Worm (Caenorhabditis elegans): ENCODE data around the gene F10E7.9.

Gene F10E7.9

DNA sequence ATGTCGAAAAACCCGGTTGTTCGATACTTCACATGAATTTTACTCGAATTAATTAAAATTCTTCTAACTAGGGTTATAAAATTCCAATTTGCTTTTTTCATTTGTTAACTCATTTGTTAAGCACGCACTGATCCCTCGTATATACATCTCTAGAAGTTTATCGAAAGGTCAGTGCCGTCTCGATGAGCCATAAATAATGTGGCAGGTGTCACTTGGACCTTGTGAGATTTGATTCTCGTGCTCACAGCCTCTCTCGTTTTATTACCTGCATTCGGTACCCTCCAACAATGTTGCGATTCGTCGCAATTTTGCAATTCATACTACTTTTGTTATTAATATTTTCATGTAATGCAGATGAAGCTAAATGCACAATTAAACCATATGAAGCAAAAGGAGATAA is 6.5 kb upstream of the F10E7.9 start, which contains the start of gene spon-1:
Gene spon-1, plus strand, starts transcription at position 208 of the 400 bp plus-strand sequence.
- TF ChIP-seq unc-62 (GFP tag; optimal IDR thresholded peaks at IDR 0.05), result peak; percentile 54
- no peak for TF ChIP-seq ceh-39 (tag; optimal IDR thresholded peaks at IDR 0.05)
- peak; percentile 14 for TF ChIP-seq unc-120 (tag; optimal IDR thresholded peaks at IDR 0.05; ENCODE audit: poor library complexity, severe bottlenecking)
- TF ChIP-seq nhr-2 (tag; optimal IDR thresholded peaks at IDR 0.05), result peak; percentile 46
- no peak for TF ChIP-seq flh-1 (GFP tag; optimal IDR thresholded peaks at IDR 0.05)
- no peak for TF ChIP-seq tbx-8 (GFP tag; optimal IDR thresholded peaks at IDR 0.05)
- peak; percentile 73 for TF ChIP-seq hlh-1 (tag; optimal IDR thresholded peaks at IDR 0.05)
- no peak for TF ChIP-seq sptf-1 (tag; optimal IDR thresholded peaks at IDR 0.05)
- no peak for TF ChIP-seq sem-2 (GFP tag; optimal IDR thresholded peaks at IDR 0.05)

- TF ChIP-seq mep-1 (tag; optimal IDR thresholded peaks at IDR 0.05) (no peak), ces-1 (GFP tag; optimal IDR thresholded peaks at IDR 0.05) (no peak), nhr-76 (tag; optimal IDR thresholded peaks at IDR 0.05) (no peak)
Observed at ce11 chrII:7115638-7116037, 5.8 kb upstream of the F10E7.9 start, which contains the start of gene cutl-5. Gene cutl-5 (minus strand): TSS chrII:7115906.

ce11 chrII:7112780-7113179 is 2.9 kb upstream of the F10E7.9 start, which contains the start of gene F10E7.6:
Gene F10E7.6 (plus strand): TSS chrII:7113080.
- no peak for TF ChIP-seq ces-1 (GFP tag; optimal IDR thresholded peaks at IDR 0.05)
- no peak for TF ChIP-seq ceh-39 (tag; optimal IDR thresholded peaks at IDR 0.05)
- no peak for TF ChIP-seq nhr-2 (tag; optimal IDR thresholded peaks at IDR 0.05)
- TF ChIP-seq unc-39 (tag; optimal IDR thresholded peaks at IDR 0.05), result no peak
- no peak for TF ChIP-seq tbx-8 (GFP tag; optimal IDR thresholded peaks at IDR 0.05)
- no peak for TF ChIP-seq zip-8 (tag; optimal IDR thresholded peaks at IDR 0.05)
- TF ChIP-seq ztf-11 (tag; optimal IDR thresholded peaks at IDR 0.05), result no peak
- TF ChIP-seq nhr-12 (tag; optimal IDR thresholded peaks at IDR 0.05), result no peak
- no peak for TF ChIP-seq elt-3 (tag; optimal IDR thresholded peaks at IDR 0.05)
- no peak for TF ChIP-seq unc-120 (tag; optimal IDR thresholded peaks at IDR 0.05; ENCODE audit: poor library complexity, severe bottlenecking)
- TF ChIP-seq nhr-237 (tag; optimal IDR thresholded peaks at IDR 0.05), result no peak
- no peak for TF ChIP-seq mep-1 (tag; optimal IDR thresholded peaks at IDR 0.05)
- no peak for TF ChIP-seq unc-62 (GFP tag; optimal IDR thresholded peaks at IDR 0.05)
- no peak for TF ChIP-seq pha-4 (tag; optimal IDR thresholded peaks at IDR 0.05)
- no peak for TF ChIP-seq nhr-28 (tag; optimal IDR thresholded peaks at IDR 0.05)
- TF ChIP-seq mls-2 (tag; optimal IDR thresholded peaks at IDR 0.05), result no peak
- no peak for TF ChIP-seq lin-32 (GFP tag; optimal IDR thresholded peaks at IDR 0.05)
- TF ChIP-seq lsy-2 (tag; optimal IDR thresholded peaks at IDR 0.05), result no peak
- no peak for TF ChIP-seq blmp-1 (tag; optimal IDR thresholded peaks at IDR 0.05)

- peak; percentile 57 for TF ChIP-seq lin-13 (tag; optimal IDR thresholded peaks at IDR 0.05)
- TF ChIP-seq mep-1 (tag; optimal IDR thresholded peaks at IDR 0.05), result peak; percentile 24
- TF ChIP-seq tbx-8 (GFP tag; optimal IDR thresholded peaks at IDR 0.05), result no peak
- peak; percentile 14 for TF ChIP-seq ceh-83 (GFP tag; optimal IDR thresholded peaks at IDR 0.05)
- TF ChIP-seq lsy-2 (tag; optimal IDR thresholded peaks at IDR 0.05), result peak; percentile 98
- TF ChIP-seq unc-120 (tag; optimal IDR thresholded peaks at IDR 0.05; ENCODE audit: poor library complexity, severe bottlenecking), result peak; percentile 22
- peak; percentile 37 for TF ChIP-seq nhr-237 (tag; optimal IDR thresholded peaks at IDR 0.05)
- peak; percentile 3 for TF ChIP-seq unc-62 (GFP tag; optimal IDR thresholded peaks at IDR 0.05)
- TF ChIP-seq blmp-1 (tag; optimal IDR thresholded peaks at IDR 0.05), result no peak
Observed at ce11 chrII:7111657-7112049, 1.8 kb upstream of the F10E7.9 start, which contains the start of gene F10E7.5. Gene F10E7.5 (plus strand): TSS chrII:7111978.

- no peak for TF ChIP-seq drap-1 (GFP tag; optimal IDR thresholded peaks at IDR 0.05)
- TF ChIP-seq zip-8 (tag; optimal IDR thresholded peaks at IDR 0.05), result no peak
- TF ChIP-seq tbx-8 (GFP tag; optimal IDR thresholded peaks at IDR 0.05), result no peak
- TF ChIP-seq nhr-12 (tag; optimal IDR thresholded peaks at IDR 0.05), result no peak
- TF ChIP-seq elt-3 (tag; optimal IDR thresholded peaks at IDR 0.05), result no peak
- TF ChIP-seq ces-1 (GFP tag; optimal IDR thresholded peaks at IDR 0.05), result peak; percentile 59
- TF ChIP-seq blmp-1 (tag; optimal IDR thresholded peaks at IDR 0.05), result no peak
- TF ChIP-seq unc-62 (GFP tag; optimal IDR thresholded peaks at IDR 0.05), result no peak
- no peak for TF ChIP-seq ham-2 (GFP tag; optimal IDR thresholded peaks at IDR 0.05)
Observed at ce11 chrII:7111012-7111656, 1.3 kb upstream of the F10E7.9 start.

ce11 chrII:7106313-7106712 is 3.5 kb downstream of the F10E7.9 start:
- TF ChIP-seq nhr-237 (tag; optimal IDR thresholded peaks at IDR 0.05), result no peak

Data from whole organism, mixed stage, embryonic.